Fruit fly (Drosophila melanogaster): ENCODE results near the gene CG46304.
A peak's percentile ranks its signal among the peaks of the same experiment; 100 is the strongest.

DNA sequence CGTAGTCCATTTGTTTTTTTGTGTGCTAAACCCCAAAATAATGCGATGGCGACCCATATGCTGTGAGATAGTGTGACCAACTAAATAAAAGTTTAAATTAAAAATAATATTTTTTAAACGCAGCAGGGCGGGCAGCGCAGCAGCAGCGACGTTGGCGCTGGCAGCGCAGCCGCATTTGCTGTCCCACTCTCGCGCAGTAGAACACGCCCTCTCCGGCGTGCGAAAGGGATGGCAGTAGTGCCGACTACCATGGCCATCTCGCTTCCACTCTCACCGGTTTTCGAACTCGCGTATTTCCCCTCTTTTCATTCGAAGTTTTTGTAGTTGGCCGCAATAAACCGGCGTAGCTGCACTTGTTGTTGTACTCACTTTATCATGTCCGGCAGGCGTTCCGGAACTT, 10.0 kb upstream of the CG46304 start:
- TF ChIP-seq CG15710 (tag; optimal IDR thresholded peaks at IDR 0.05) (no peak), Ets98B (GFP tag; IDR thresholded peaks at IDR 0.05) (no peak), CG4496 (GFP tag; IDR thresholded peaks at IDR 0.05) (no peak; the same call in 2 of the 3 replicates), CG10348 (GFP tag; IDR thresholded peaks at IDR 0.05) (no peak), CG12605 (GFP tag; IDR thresholded peaks at IDR 0.05) (no peak), Pif1A (GFP tag; optimal IDR thresholded peaks at IDR 0.05) (no peak), CG14655 (GFP tag; optimal IDR thresholded peaks at IDR 0.05) (no peak), CG8301 (tag; optimal IDR thresholded peaks at IDR 0.05) (no peak), fd96Ca (GFP tag; IDR thresholded peaks at IDR 0.05) (peak; percentile 79), rn (GFP tag; IDR thresholded peaks at IDR 0.05) (no peak), EcR (GFP tag; optimal IDR thresholded peaks at IDR 0.05) (no peak), CG8159 (tag; optimal IDR thresholded peaks at IDR 0.05) (no peak), CG17806 (tag; optimal IDR thresholded peaks at IDR 0.05) (no peak)
